Worm (Caenorhabditis elegans) whole organism, late embryonic: ENCODE data around the gene dhcr-24.

ENCODE experiments used
- C38D4.7 ChIP-seq: fragments of 200-800 bp; sonication (Bioruptor generic); optimal IDR thresholded peaks from 2 replicates; lab custom pipeline; 2018; ENCODE audit warnings: mild to moderate bottlenecking, missing genetic modification characterization, moderate library complexity, missing compliant biosample characterization
- T23F11.4 ChIP-seq: fragments of 200-800 bp; sonication (Bioruptor generic); optimal IDR thresholded peaks from 2 replicates; lab custom pipeline; 2018; ENCODE audit warnings: mild to moderate bottlenecking, missing genetic modification characterization, missing compliant biosample characterization
- Y22D7AL.16 ChIP-seq: sonication (generic microtip); optimal IDR thresholded peaks from 2 replicates; lab custom pipeline; 2016; ENCODE audit warnings: missing genetic modification characterization, missing compliant biosample characterization
- ceh-14 ChIP-seq: sonication (generic microtip); optimal IDR thresholded peaks from 2 replicates; lab custom pipeline; 2016; ENCODE audit warnings: missing genotype, missing genetic modification characterization, missing compliant biosample characterization
- ceh-18 ChIP-seq: sonication (generic microtip); optimal IDR thresholded peaks from 2 replicates; lab custom pipeline; 2016; ENCODE audit warnings: missing genetic modification characterization, missing compliant biosample characterization
- ceh-24 ChIP-seq: sonication (generic microtip); optimal IDR thresholded peaks from 2 replicates; lab custom pipeline; 2016; ENCODE audit warnings: mild to moderate bottlenecking, missing genetic modification characterization, missing compliant biosample characterization
- ceh-34 ChIP-seq: sonication (generic microtip); optimal IDR thresholded peaks from 2 replicates; lab custom pipeline; 2016; ENCODE audit warnings: mild to moderate bottlenecking, missing genetic modification characterization, missing compliant biosample characterization
- ceh-48 ChIP-seq: sonication (generic microtip); optimal IDR thresholded peaks from 2 replicates; lab custom pipeline; 2016; ENCODE audit warnings: missing genetic modification characterization, inconsistent platforms, missing compliant biosample characterization
- ceh-9 ChIP-seq: sonication (generic microtip); optimal IDR thresholded peaks from 2 replicates; lab custom pipeline; 2016; ENCODE audit warnings: mild to moderate bottlenecking, missing genetic modification characterization, inconsistent platforms, missing compliant biosample characterization
- che-1 ChIP-seq: sonication (generic microtip); optimal IDR thresholded peaks from 2 replicates; lab custom pipeline; 2016; ENCODE audit warnings: mild to moderate bottlenecking, missing genetic modification characterization, missing compliant biosample characterization
- dmd-4 ChIP-seq: sonication (generic microtip); optimal IDR thresholded peaks from 2 replicates; lab custom pipeline; 2016; ENCODE audit warnings: borderline replicate concordance, missing genetic modification characterization, missing compliant biosample characterization
- elt-4 ChIP-seq: sonication (generic microtip); optimal IDR thresholded peaks from 2 replicates; lab custom pipeline; 2016; ENCODE audit warnings: missing genetic modification characterization, missing compliant biosample characterization
- fkh-10 ChIP-seq: fragments of 150-350 bp; optimal IDR thresholded peaks from 2 replicates; lab custom pipeline; 2014; ENCODE audit warnings: missing biosample characterization, missing genetic modification reagents, missing genetic modification characterization
- gmeb-2 ChIP-seq: sonication (generic microtip); optimal IDR thresholded peaks from 2 replicates; lab custom pipeline; 2016; ENCODE audit warnings: missing genetic modification characterization, inconsistent platforms, missing compliant biosample characterization
- hlh-13 ChIP-seq: fragments of 200-800 bp; sonication (Bioruptor generic); optimal IDR thresholded peaks from 2 replicates; lab custom pipeline; 2018; ENCODE audit warnings: mild to moderate bottlenecking, missing genetic modification characterization, missing compliant biosample characterization
- lim-6 ChIP-seq: sonication (generic microtip); optimal IDR thresholded peaks from 2 replicates; lab custom pipeline; 2016; ENCODE audit warnings: missing genetic modification characterization, missing compliant biosample characterization
- lin-11 ChIP-seq: fragments of 200-800 bp; sonication (Bioruptor generic); optimal IDR thresholded peaks from 2 replicates; lab custom pipeline; 2018; ENCODE audit warnings: mild to moderate bottlenecking, missing genetic modification characterization, missing compliant biosample characterization
- madf-2 ChIP-seq: sonication (generic microtip); optimal IDR thresholded peaks from 2 replicates; lab custom pipeline; 2017; ENCODE audit warnings: missing genetic modification characterization, missing compliant biosample characterization
- nhr-232 ChIP-seq: sonication (generic microtip); optimal IDR thresholded peaks from 2 replicates; lab custom pipeline; 2016; ENCODE audit warnings: missing genetic modification characterization, missing compliant biosample characterization
- pag-3 ChIP-seq: sonication (generic microtip); optimal IDR thresholded peaks from 2 replicates; lab custom pipeline; 2016; ENCODE audit warnings: missing compliant biosample characterization, missing genetic modification characterization, borderline replicate concordance
- ref-2 ChIP-seq: sonication (generic microtip); optimal IDR thresholded peaks from 2 replicates; lab custom pipeline; 2016; ENCODE audit warnings: missing genetic modification characterization, missing compliant biosample characterization
- rnt-1 ChIP-seq: sonication (generic microtip); optimal IDR thresholded peaks from 2 replicates; lab custom pipeline; 2016; ENCODE audit warnings: missing genetic modification characterization, missing compliant biosample characterization
- sox-2 ChIP-seq: fragments of 200-800 bp; sonication (Bioruptor generic); IDR thresholded peaks from 2 replicates; pipeline ENCODE4 v1.3.6; 2022; ENCODE audit warnings: missing genetic modification reagents, missing genetic modification characterization, missing compliant biosample characterization
- sox-4 ChIP-seq: sonication (generic microtip); optimal IDR thresholded peaks from 2 replicates; lab custom pipeline; 2017; ENCODE audit warnings: mild to moderate bottlenecking, missing genetic modification characterization, inconsistent platforms, missing compliant biosample characterization
- syd-9 ChIP-seq: sonication (generic microtip); optimal IDR thresholded peaks from 2 replicates; lab custom pipeline; 2016; ENCODE audit warnings: mild to moderate bottlenecking, missing genetic modification characterization, moderate library complexity, missing compliant biosample characterization
- tbx-2 ChIP-seq: sonication (generic microtip); optimal IDR thresholded peaks from 2 replicates; lab custom pipeline; 2016; ENCODE audit warnings: missing genetic modification characterization, missing compliant biosample characterization
- tbx-7 ChIP-seq: sonication (generic microtip); optimal IDR thresholded peaks from 2 replicates; lab custom pipeline; 2016; ENCODE audit warnings: missing genotype, missing genetic modification characterization, missing compliant biosample characterization
- ttx-3 ChIP-seq: sonication (generic microtip); optimal IDR thresholded peaks from 2 replicates; lab custom pipeline; 2016; ENCODE audit warnings: missing genetic modification reagents, missing genetic modification characterization, missing compliant biosample characterization
- unc-42 ChIP-seq: sonication (generic microtip); optimal IDR thresholded peaks from 2 replicates; lab custom pipeline; 2016; ENCODE audit warnings: missing genotype, missing genetic modification characterization, missing compliant biosample characterization
- unc-55 ChIP-seq: sonication (generic microtip); optimal IDR thresholded peaks from 2 replicates; lab custom pipeline; 2017; ENCODE audit warnings: missing biosample characterization, missing genetic modification reagents, missing genetic modification characterization
- ztf-16 ChIP-seq: sonication (generic microtip); optimal IDR thresholded peaks from 2 replicates; lab custom pipeline; 2017; ENCODE audit warnings: missing genetic modification characterization, missing compliant biosample characterization

The dhcr-24 gene

DNA sequence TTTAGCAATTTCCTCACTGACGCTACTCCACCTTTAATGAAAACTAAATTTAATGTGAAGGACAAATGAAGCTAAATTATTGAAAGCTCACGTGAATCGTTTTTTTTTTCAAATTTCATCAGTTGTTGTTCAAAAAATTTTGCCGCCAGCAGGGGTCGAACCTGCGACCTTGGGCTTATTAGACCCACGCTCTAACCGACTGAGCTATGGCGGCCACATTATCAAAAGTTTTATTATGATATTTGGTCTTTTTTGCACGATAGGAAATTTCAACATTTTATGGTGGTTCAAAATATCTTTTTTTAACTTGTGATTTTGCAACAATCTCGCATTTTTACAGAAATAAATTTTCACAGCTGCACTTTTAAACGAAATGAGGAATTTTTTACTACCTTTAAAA, 37.9 kb downstream of the dhcr-24 start:
- TF ChIP-seq ztf-16 (tag; lab: Kevin White, UChicago) (no peak), ceh-9 (no peak), ceh-18 (no peak), ceh-24 (tag; lab: Kevin White, UChicago) (no peak), ceh-14 (tag; lab: Kevin White, UChicago) (no peak), dmd-4 (tag; lab: Kevin White, UChicago) (no peak), syd-9 (no peak), tbx-7 (tag; lab: Kevin White, UChicago) (no peak)

ce11 chrX:2522658-2523057, 41.3 kb downstream of the dhcr-24 start:
- TF ChIP-seq sox-2 (GFP tag; lab: Robert Waterston, UW) = no peak
- TF ChIP-seq unc-42 = peak; percentile 68

DNA sequence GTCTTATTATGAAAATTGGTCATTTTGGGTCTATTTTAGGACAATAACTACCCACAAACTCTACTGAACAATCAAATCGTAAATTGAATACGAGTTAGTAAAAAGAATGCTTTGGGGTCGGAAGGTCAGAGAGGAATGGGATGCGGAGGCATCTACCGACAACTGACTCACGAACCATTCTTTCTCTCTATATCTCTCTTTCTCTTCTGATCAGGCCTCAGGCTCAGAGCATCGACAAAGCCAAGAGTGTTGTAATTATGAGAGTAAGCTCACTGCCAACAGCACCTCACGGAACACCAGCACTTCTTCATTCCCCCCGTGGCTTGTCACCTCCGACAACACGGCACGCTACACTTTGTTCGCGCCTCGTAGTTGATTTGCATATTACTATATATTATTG, 43.5 kb downstream of the dhcr-24 start:
- TF ChIP-seq sox-4 (tag; lab: Kevin White, UChicago) (no peak), unc-55 (GFP tag; lab: Kevin White, UChicago) (peak; percentile 43), che-1 (tag; lab: Kevin White, UChicago) (no peak), lin-11 (tag; lab: Kevin White, UChicago) (no peak), tbx-2 (tag; lab: Kevin White, UChicago) (no peak), rnt-1 (tag; lab: Kevin White, UChicago) (peak; percentile 36), gmeb-2 (tag; lab: Kevin White, UChicago) (no peak), fkh-10 (no peak), ceh-48 (no peak), elt-4 (tag; lab: Kevin White, UChicago) (no peak), Y22D7AL.16 (tag; lab: Kevin White, UChicago) (no peak), ceh-24 (tag; lab: Kevin White, UChicago) (no peak), T23F11.4 (GFP tag; lab: Kevin White, UChicago) (no peak)

DNA sequence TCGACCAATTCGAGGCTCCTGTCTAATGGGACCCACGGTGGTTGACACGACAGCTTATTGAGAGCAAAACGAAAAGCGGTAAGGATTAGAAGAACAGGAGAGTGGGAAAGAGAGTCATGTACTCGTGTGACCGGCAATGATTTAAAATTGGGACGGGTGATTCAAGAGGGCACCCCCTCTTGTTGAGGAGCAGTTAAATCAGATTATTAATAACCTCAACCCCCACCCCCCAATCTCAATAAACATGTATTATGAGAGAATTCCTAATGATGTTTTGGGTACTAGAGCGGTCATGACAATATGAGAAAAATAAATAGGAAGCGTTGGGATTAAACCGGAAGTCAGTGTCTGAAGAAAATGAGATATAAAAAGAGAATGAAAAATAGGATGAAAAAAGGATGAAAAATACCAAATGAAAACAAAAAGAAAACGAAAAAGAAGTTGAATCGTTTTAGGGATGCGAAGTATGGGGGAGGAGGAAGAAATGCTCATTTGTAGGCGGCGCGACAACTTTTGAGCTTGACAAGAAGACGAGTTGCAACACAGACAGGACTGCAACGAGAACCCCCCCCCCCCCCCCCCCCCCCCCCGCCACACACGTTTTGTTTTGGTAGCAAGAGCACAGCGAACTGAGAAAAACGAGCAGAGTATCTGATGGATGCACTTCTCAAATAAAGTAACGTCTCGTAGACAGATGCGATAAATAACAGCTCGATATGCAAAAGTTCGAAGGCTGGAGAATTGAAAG, 46.8 kb downstream of the dhcr-24 start:
- no peak for TF ChIP-seq pag-3 (tag; lab: Kevin White, UChicago)
- TF ChIP-seq unc-42 = peak; percentile 60

DNA sequence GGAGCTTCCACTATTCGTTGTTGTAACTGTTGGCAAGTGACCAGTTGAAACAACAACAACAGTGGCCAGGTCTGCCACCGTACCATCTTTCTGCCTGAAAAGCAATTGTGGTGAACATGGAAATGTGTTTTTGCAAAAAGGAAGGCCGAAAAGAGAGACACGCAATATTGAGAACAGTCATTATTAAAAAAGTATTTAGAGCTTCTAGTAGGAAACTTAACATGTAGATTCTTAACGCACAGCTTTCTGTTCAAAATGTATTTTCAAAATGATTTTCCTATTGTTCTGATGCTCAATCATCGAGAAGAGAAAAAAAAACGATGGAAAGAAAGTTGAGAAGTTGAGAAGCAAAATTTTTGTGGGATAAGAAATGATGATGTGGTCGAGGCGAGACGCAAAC, 48.7 kb downstream of the dhcr-24 start, which contains the start of gene syg-1:
syg-1 (minus strand) TSS at position 101 of the 400 bp plus-strand sequence.
- TF ChIP-seq ref-2 (tag; lab: Kevin White, UChicago) (no peak), nhr-232 (tag; lab: Kevin White, UChicago) (no peak), ceh-34 (tag; lab: Kevin White, UChicago) (no peak), C38D4.7 (GFP tag; lab: Kevin White, UChicago) (no peak), ttx-3 (tag; lab: Kevin White, UChicago) (no peak), fkh-10 (no peak), hlh-13 (no peak), madf-2 (no peak), dmd-4 (tag; lab: Kevin White, UChicago) (no peak)

DNA sequence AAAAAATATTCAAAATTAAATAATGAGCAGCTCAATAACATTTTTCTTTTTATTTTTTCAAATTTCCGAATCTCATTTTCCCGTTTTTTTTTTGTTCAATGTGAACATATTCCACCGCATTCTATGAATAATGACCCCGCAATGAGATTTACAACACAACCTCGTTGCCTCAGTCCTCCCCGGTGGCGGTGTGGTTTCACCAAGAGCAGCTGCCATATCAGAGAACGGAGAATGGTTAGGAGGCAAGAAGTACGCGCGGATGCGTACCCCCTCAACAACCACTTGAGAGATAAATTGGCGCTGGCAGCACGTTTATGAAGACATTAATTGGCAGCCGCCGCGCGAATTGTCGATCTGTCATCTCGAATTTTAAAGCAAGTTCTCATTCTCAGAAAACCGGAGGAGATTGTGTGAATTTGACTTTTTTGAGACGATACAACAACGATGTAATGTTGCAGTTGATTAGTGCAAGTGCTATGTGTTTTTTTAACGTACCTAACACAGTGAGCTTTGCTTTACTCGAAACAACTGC, 50.2 kb downstream of the dhcr-24 start:
- TF ChIP-seq unc-42 (peak; percentile 27), unc-55 (GFP tag; lab: Kevin White, UChicago) (peak; percentile 68), lim-6 (tag; lab: Kevin White, UChicago) (no peak)
- TF ChIP-seq, all 69 proteins: peak for 2
